Fruit fly (Drosophila melanogaster) whole organism, pupa: ENCODE data around the gene Dhc62B.

ENCODE experiments used
- CG12605 ChIP-seq: fragments of 200-800 bp; sonication (Bioruptor generic); IDR thresholded peaks from 2 replicates; pipeline ENCODE4 v1.3.6; 2022; ENCODE audit warnings: missing biosample characterization, missing genetic modification characterization
- CG14655 ChIP-seq: fragments of 200-800 bp; sonication (Bioruptor generic); optimal IDR thresholded peaks from 3 replicates; lab custom pipeline; 2017; ENCODE audit warnings: mild to moderate bottlenecking, missing biosample characterization, missing genetic modification reagents, missing genetic modification characterization
- CG4496 ChIP-seq: fragments of 200-800 bp; sonication (Bioruptor generic); IDR thresholded peaks from 3 replicates; pipeline ENCODE4 v1.3.6; 2022; ENCODE audit warnings: missing biosample characterization, missing genetic modification characterization
- CG8159 ChIP-seq: fragments of 200-800 bp; sonication (Bioruptor generic); optimal IDR thresholded peaks from 3 replicates; lab custom pipeline; 2018; ENCODE audit warnings: missing biosample characterization, mild to moderate bottlenecking, missing genetic modification characterization, moderate library complexity
- CG8301 ChIP-seq: fragments of 200-800 bp; sonication (Bioruptor generic); optimal IDR thresholded peaks from 2 replicates; lab custom pipeline; 2018; ENCODE audit warnings: missing biosample characterization, mild to moderate bottlenecking, missing genetic modification characterization
- D1 ChIP-seq: fragments of 200-800 bp; sonication (Bioruptor generic); optimal IDR thresholded peaks from 2 replicates; lab custom pipeline; 2018; ENCODE audit warnings: missing biosample characterization, mild to moderate bottlenecking, missing genetic modification characterization, moderate library complexity
- EcR ChIP-seq: fragments of 200-800 bp; sonication (Bioruptor generic); optimal IDR thresholded peaks from 3 replicates; lab custom pipeline; 2019; ENCODE audit warnings: missing biosample characterization, missing genetic modification characterization, mild to moderate bottlenecking, moderate library complexity, missing genetic modification reagents
- Pif1A ChIP-seq: fragments of 200-800 bp; sonication (Bioruptor generic); optimal IDR thresholded peaks from 3 replicates; lab custom pipeline; 2016; ENCODE audit warnings: missing biosample characterization, missing genetic modification characterization
- Pif1B ChIP-seq: fragments of 200-800 bp; sonication (Bioruptor generic); optimal IDR thresholded peaks from 3 replicates; lab custom pipeline; 2016; ENCODE audit warnings: missing biosample characterization, missing genetic modification characterization

DNA sequence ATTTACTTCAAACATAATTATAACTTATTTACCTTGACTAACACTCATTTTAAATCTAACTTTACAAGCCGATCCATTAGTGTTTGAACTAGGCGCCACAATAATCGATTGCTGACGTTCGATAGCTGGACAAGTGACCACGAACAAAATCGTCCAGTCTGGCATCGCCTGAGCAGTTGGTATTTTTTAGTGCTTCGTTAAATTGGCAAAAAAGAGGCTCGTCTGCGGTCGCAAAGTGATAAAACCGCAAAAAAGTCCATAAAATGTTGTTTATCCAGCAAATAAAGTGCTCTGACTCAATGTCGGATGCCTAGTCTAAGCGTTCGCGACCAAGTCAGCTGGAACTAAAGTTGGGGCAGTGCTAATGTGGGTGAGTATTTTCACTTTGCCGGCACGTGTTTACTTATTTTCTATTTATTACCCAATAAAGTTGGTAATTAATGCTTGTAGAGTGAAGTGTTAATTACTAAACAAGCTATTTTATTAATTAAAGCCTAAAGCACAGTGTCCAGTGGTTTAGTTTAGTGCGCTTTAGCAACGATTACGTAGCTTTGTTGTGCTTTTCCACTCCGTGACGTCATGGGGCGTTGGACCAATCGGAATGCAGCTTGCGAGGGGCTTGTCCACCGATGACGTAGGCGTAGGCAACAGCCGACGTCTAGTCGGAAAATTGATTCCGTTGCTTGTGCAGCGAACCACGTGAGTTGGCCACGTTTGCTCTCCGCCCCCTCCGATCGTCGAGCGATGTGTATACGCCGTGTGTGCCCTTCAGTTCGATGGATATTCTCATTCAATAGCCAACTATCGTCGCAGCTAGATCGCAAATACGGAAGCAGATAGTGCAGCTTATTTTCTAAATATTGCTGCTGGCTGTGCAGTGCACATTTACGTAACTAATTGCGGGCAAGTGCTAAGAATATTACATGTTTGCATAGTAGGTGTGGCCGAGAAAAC, 32.9 kb downstream of the Dhc62B start, which contains the start of gene Gk2:
- no peak for TF ChIP-seq Pif1B (GFP tag; lab: Kevin White, UChicago)
- no peak for TF ChIP-seq CG8159 (tag; lab: Kevin White, UChicago)
- no peak for TF ChIP-seq CG14655
- no peak for TF ChIP-seq D1 (tag; lab: Kevin White, UChicago)
- TF ChIP-seq CG12605: no peak
- TF ChIP-seq CG8301 (tag; lab: Kevin White, UChicago): no peak
- TF ChIP-seq EcR (GFP tag; lab: Kevin White, UChicago): peak; percentile 3
- no peak for TF ChIP-seq CG4496
- no peak for TF ChIP-seq Pif1A (GFP tag; lab: Kevin White, UChicago)
